Worm (Caenorhabditis elegans): ENCODE data around the gene spp-11.
A peak's percentile ranks its signal among the peaks of the same experiment; 100 is the strongest.

Gene spp-11

DNA sequence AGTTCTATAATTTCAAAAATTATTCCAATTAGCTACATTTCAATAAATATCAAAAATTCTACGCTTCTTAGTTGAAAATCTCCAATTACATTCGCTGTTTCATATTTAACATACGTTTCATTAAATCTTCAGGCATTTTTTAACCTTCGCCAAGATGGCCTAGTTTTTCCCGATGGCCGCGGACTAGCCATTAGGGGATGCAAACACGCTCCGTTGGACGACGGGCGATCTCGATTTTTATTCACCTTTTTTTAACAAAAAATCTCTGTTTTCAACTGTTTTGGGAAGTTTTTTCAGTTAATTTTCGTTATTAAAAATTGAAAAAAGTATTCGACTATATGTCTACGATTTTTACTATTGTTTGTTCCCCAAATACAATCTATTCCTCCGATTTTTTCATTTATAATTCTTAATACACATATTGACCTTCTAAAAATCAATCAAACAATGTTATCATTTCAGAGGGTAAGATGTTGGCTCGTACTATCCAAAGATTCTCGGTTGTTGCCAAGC, 23.9 kb downstream of the spp-11 start, which contains the start of gene F58F12.1 (continued):
- TF ChIP-seq efl-1 (GFP tag; optimal IDR thresholded peaks at IDR 0.05) (peak; percentile 13), snpc-3.4 (tag; optimal IDR thresholded peaks at IDR 0.05) (peak; percentile 46), athp-1 (tag; optimal IDR thresholded peaks at IDR 0.05) (no peak), let-526 (GFP tag; IDR thresholded peaks at IDR 0.05) (no peak), nfya-2 (GFP tag; IDR thresholded peaks at IDR 0.05) (no peak), egl-18 (GFP tag; IDR thresholded peaks at IDR 0.05) (no peak), dox-1 (GFP tag; IDR thresholded peaks at IDR 0.05) (peak; percentile 56), mel-28 (tag; optimal IDR thresholded peaks at IDR 0.05; ENCODE audit: borderline replicate concordance) (no peak), B0035.1 (tag; optimal IDR thresholded peaks at IDR 0.05) (no peak), nhr-80 (tag; optimal IDR thresholded peaks at IDR 0.05) (peak; percentile 40), somi-1 (GFP tag; optimal IDR thresholded peaks at IDR 0.05) (no peak), sptf-2 (GFP tag; optimal IDR thresholded peaks at IDR 0.05) (no peak), akir-1 (GFP tag; optimal IDR thresholded peaks at IDR 0.05) (no peak), hsf-1 (GFP tag; IDR thresholded peaks at IDR 0.05) (no peak), xnd-1 (tag; optimal IDR thresholded peaks at IDR 0.05) (no peak), zim-3 (tag; optimal IDR thresholded peaks at IDR 0.05) (no peak), Y79H2A.3 (GFP tag; conservative IDR thresholded peaks at IDR 0.05) (no peak), cebp-2 (GFP tag; IDR thresholded peaks at IDR 0.05) (no peak), pbrm-1 (GFP tag; IDR thresholded peaks at IDR 0.05) (no peak), snpc-4 (GFP tag; optimal IDR thresholded peaks at IDR 0.05) (peak; percentile 27), snpc-4 (tag; optimal IDR thresholded peaks at IDR 0.05) (peak in 2 of 4 experiments; percentile 24 to 57), T26A5.8 (tag; optimal IDR thresholded peaks at IDR 0.05) (no peak), lin-54 (GFP tag; optimal IDR thresholded peaks at IDR 0.05) (peak; percentile 45), ceh-40 (GFP tag; IDR thresholded peaks at IDR 0.05) (no peak), C06A6.2 (GFP tag; conservative IDR thresholded peaks at IDR 0.05) (no peak), snpc-1.3 (tag; optimal IDR thresholded peaks at IDR 0.05; ENCODE audit: insufficient read depth) (no peak), Y67H2A.10 (GFP tag; conservative IDR thresholded peaks at IDR 0.05) (0 out of 2 replicates have a peak, but pooled peaks have one; percentile 25), F57A8.1 (GFP tag; optimal IDR thresholded peaks at IDR 0.05) (no peak), egrh-3 (GFP tag; IDR thresholded peaks at IDR 0.05) (no peak), aptf-2 (GFP tag; conservative IDR thresholded peaks at IDR 0.05) (no peak), ama-1 (optimal IDR thresholded peaks at IDR 0.05) (no peak), ama-1 (GFP tag; optimal IDR thresholded peaks at IDR 0.05) (no peak), fkh-3 (tag; optimal IDR thresholded peaks at IDR 0.05) (no peak), attf-5 (GFP tag; optimal IDR thresholded peaks at IDR 0.05) (peak; percentile 63), F52B5.7 (tag; optimal IDR thresholded peaks at IDR 0.05) (no peak), tlf-1 (GFP tag; optimal IDR thresholded peaks at IDR 0.05) (peak; percentile 5), ztf-26 (tag; optimal IDR thresholded peaks at IDR 0.05) (no peak), tbx-9 (tag; optimal IDR thresholded peaks at IDR 0.05; ENCODE audit: borderline replicate concordance) (no peak), madf-10 (tag; optimal IDR thresholded peaks at IDR 0.05) (no peak), ztf-22 (GFP tag; optimal IDR thresholded peaks at IDR 0.05) (no peak), dpl-1 (GFP tag; optimal IDR thresholded peaks at IDR 0.05) (no peak)

DNA sequence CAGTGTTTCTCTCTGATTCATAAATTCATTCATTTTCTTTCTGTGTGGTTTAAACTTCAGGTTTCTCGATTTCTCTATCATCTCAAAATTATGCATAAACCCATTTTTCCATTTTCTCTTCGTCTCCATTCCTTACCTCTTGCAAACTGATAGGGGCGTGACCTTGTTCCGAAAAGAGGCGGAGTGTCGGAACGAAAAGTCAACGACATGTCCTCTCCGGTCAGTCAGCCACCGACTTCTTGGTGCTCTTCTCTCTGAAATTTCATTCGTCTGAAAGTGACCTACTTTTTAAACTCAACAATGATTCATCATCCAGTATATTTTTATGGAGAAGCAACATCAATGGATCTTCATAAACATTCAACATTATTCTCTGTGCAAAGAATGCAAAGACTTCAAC, 26.3 kb downstream of the spp-11 start, which contains the start of gene F58F12.12:
TSS of gene F58F12.12 (plus strand) at position 301 of the 400 bp plus-strand sequence.
- TF ChIP-seq nhr-80 (tag; optimal IDR thresholded peaks at IDR 0.05) (peak; percentile 14), nhr-179 (tag; optimal IDR thresholded peaks at IDR 0.05) (no peak)

All from whole organism, young adult.